Fruit fly (Drosophila melanogaster) whole organism, embryonic: ENCODE results near the gene mTerf3.
A peak's percentile ranks its signal among the peaks of the same experiment; 100 is the strongest.

Source experiments
- B-H2 ChIP-seq: fragments of 200-800 bp; sonication (Bioruptor generic); optimal IDR thresholded peaks from 2 replicates; lab custom pipeline; 2018; ENCODE audit warnings: missing biosample characterization, mild to moderate bottlenecking, missing genetic modification characterization
- BtbVII ChIP-seq: fragments of 200-800 bp; sonication (Bioruptor generic); optimal IDR thresholded peaks from 3 replicates; lab custom pipeline; 2017; ENCODE audit warnings: missing biosample characterization, mild to moderate bottlenecking, missing genetic modification characterization
- CG10267 ChIP-seq: fragments of 200-800 bp; sonication (Bioruptor generic); optimal IDR thresholded peaks from 2 replicates; lab custom pipeline; 2018; ENCODE audit warnings: missing biosample characterization, mild to moderate bottlenecking, missing genetic modification characterization, moderate library complexity
- CG10462 ChIP-seq: fragments of 200-800 bp; sonication (Bioruptor generic); optimal IDR thresholded peaks from 2 replicates; lab custom pipeline; 2016; ENCODE audit warnings: missing biosample characterization, missing genetic modification characterization
- CG10959 ChIP-seq: fragments of 200-800 bp; sonication (Bioruptor generic); IDR thresholded peaks from 2 replicates; pipeline ENCODE4 v1.3.6; 2022; ENCODE audit warnings: missing biosample characterization, missing genetic modification characterization
- CG10979 ChIP-seq: fragments of 200-800 bp; sonication (Bioruptor generic); optimal IDR thresholded peaks from 2 replicates; lab custom pipeline; 2018; ENCODE audit warnings: missing biosample characterization, mild to moderate bottlenecking, missing genetic modification characterization, moderate library complexity
- CG11247 ChIP-seq: fragments of 200-800 bp; sonication (Bioruptor generic); IDR thresholded peaks from 2 replicates; pipeline ENCODE4 v1.3.6; 2022; ENCODE audit warnings: missing biosample characterization, missing genetic modification characterization
- CG11504 ChIP-seq: fragments of 200-800 bp; sonication (Bioruptor generic); optimal IDR thresholded peaks from 3 replicates; lab custom pipeline; 2019; ENCODE audit warnings: missing biosample characterization, mild to moderate bottlenecking, missing genetic modification characterization, moderate library complexity
- CG12071 ChIP-seq: fragments of 200-800 bp; sonication (Bioruptor generic); optimal IDR thresholded peaks from 3 replicates; lab custom pipeline; 2018; ENCODE audit warnings: missing biosample characterization, mild to moderate bottlenecking, missing genetic modification characterization
- CG13624 ChIP-seq: fragments of 200-800 bp; sonication (Bioruptor generic); optimal IDR thresholded peaks from 2 replicates; lab custom pipeline; 2016; ENCODE audit warnings: missing biosample characterization, missing genetic modification characterization
- CG15479 ChIP-seq: fragments of 200-800 bp; sonication (Bioruptor generic); optimal IDR thresholded peaks from 3 replicates; lab custom pipeline; 2019; ENCODE audit warnings: missing biosample characterization, mild to moderate bottlenecking, missing genetic modification characterization, moderate library complexity
- CG16779 ChIP-seq: fragments of 200-800 bp; sonication (Bioruptor generic); IDR thresholded peaks from 2 replicates; pipeline ENCODE4 v1.3.6; 2022; ENCODE audit warnings: missing biosample characterization, missing genetic modification characterization
- CG17829 ChIP-seq: fragments of 200-800 bp; optimal IDR thresholded peaks from 2 replicates; lab custom pipeline; 2019; ENCODE audit warnings: missing biosample characterization, mild to moderate bottlenecking, missing genetic modification characterization, moderate library complexity
- CG18262 ChIP-seq: fragments of 200-800 bp; optimal IDR thresholded peaks from 3 replicates; lab custom pipeline; 2019; ENCODE audit warnings: missing biosample characterization, mild to moderate bottlenecking, missing genetic modification characterization, moderate library complexity
- CG18476 ChIP-seq: fragments of 200-800 bp; sonication (Bioruptor generic); optimal IDR thresholded peaks from 2 replicates; lab custom pipeline; 2016; ENCODE audit warnings: missing biosample characterization, mild to moderate bottlenecking, missing genetic modification characterization
- CG2116 ChIP-seq: fragments of 200-800 bp; sonication (Bioruptor generic); optimal IDR thresholded peaks from 3 replicates; lab custom pipeline; 2018; ENCODE audit warnings: missing biosample characterization, mild to moderate bottlenecking, missing genetic modification characterization
- CG30020 ChIP-seq: fragments of 200-800 bp; optimal IDR thresholded peaks from 2 replicates; lab custom pipeline; 2019; ENCODE audit warnings: missing biosample characterization, mild to moderate bottlenecking, missing genetic modification characterization, moderate library complexity
- CG31224 ChIP-seq: fragments of 200-800 bp; sonication (Bioruptor generic); IDR thresholded peaks from 2 replicates; pipeline ENCODE4 v1.3.6; 2022; ENCODE audit warnings: missing biosample characterization, missing genetic modification characterization
- CG3281 ChIP-seq: fragments of 200-800 bp; sonication (Bioruptor generic); optimal IDR thresholded peaks from 3 replicates; lab custom pipeline; 2017; ENCODE audit warnings: missing biosample characterization, mild to moderate bottlenecking, missing genetic modification characterization
- CG3995 ChIP-seq: fragments of 200-800 bp; sonication (Bioruptor generic); optimal IDR thresholded peaks from 3 replicates; lab custom pipeline; 2016; ENCODE audit warnings: missing biosample characterization, missing genetic modification characterization
- CG4617 ChIP-seq: fragments of 200-800 bp; sonication (Bioruptor generic); optimal IDR thresholded peaks from 3 replicates; lab custom pipeline; 2016; ENCODE audit warnings: missing biosample characterization, missing genetic modification characterization, borderline replicate concordance
- CG4854 ChIP-seq: fragments of 200-800 bp; sonication (Bioruptor generic); optimal IDR thresholded peaks from 2 replicates; lab custom pipeline; 2016; ENCODE audit warnings: missing biosample characterization, missing genetic modification characterization, inconsistent platforms
- CG5245 ChIP-seq: fragments of 200-800 bp; sonication (Bioruptor generic); optimal IDR thresholded peaks from 3 replicates; lab custom pipeline; 2016; ENCODE audit warnings: missing biosample characterization, missing genetic modification characterization
- CG6854 ChIP-seq: fragments of 200-800 bp; sonication (Bioruptor generic); optimal IDR thresholded peaks from 3 replicates; lab custom pipeline; 2017; ENCODE audit warnings: missing biosample characterization, mild to moderate bottlenecking, missing genetic modification characterization
- CG8089 ChIP-seq: fragments of 200-800 bp; sonication (Bioruptor generic); optimal IDR thresholded peaks from 3 replicates; lab custom pipeline; 2016; ENCODE audit warnings: missing biosample characterization, missing genetic modification characterization
- Elba2 ChIP-seq: fragments of 200-800 bp; sonication (Bioruptor generic); optimal IDR thresholded peaks from 3 replicates; lab custom pipeline; 2016; ENCODE audit warnings: missing biosample characterization, missing genetic modification characterization
- Fer2 ChIP-seq: fragments of 200-800 bp; sonication (Bioruptor generic); optimal IDR thresholded peaks from 2 replicates; lab custom pipeline; 2018; ENCODE audit warnings: missing biosample characterization, mild to moderate bottlenecking, missing genetic modification characterization, moderate library complexity
- GATAe ChIP-seq: fragments of 200-800 bp; sonication (Bioruptor generic); conservative IDR thresholded peaks from 2 replicates; pipeline ENCODE4 v1.3.6; 2022; ENCODE audit warnings: missing biosample characterization, missing genetic modification characterization
- Hmr ChIP-seq: fragments of 200-800 bp; sonication (Bioruptor generic); optimal IDR thresholded peaks from 3 replicates; lab custom pipeline; 2017; ENCODE audit warnings: mild to moderate bottlenecking, missing biosample characterization, missing genetic modification reagents, missing genetic modification characterization
- MBD-R2 ChIP-seq: fragments of 200-800 bp; sonication (Bioruptor generic); IDR thresholded peaks from 2 replicates; pipeline ENCODE4 v1.3.6; 2022; ENCODE audit warnings: missing biosample characterization, missing genetic modification characterization
- Mrtf ChIP-seq: fragments of 200-800 bp; sonication (Bioruptor generic); IDR thresholded peaks from 3 replicates; pipeline ENCODE4 v1.3.6; 2022; ENCODE audit warnings: missing biosample characterization, missing genetic modification characterization
- Vsx1 ChIP-seq: fragments of 200-800 bp; sonication (Bioruptor generic); optimal IDR thresholded peaks from 2 replicates; lab custom pipeline; 2017; ENCODE audit warnings: missing biosample characterization, mild to moderate bottlenecking, missing genetic modification characterization, missing genetic modification reagents
- aop ChIP-seq: fragments of 200-800 bp; sonication (Bioruptor generic); IDR thresholded peaks from 2 replicates; pipeline ENCODE4 v1.3.6; 2022; ENCODE audit warnings: missing biosample characterization, missing genetic modification characterization
- az2 ChIP-seq: fragments of 200-800 bp; sonication (Bioruptor generic); optimal IDR thresholded peaks from 3 replicates; lab custom pipeline; 2016; ENCODE audit warnings: missing biosample characterization, missing genetic modification characterization
- bigmax ChIP-seq: fragments of 200-800 bp; sonication (Bioruptor generic); optimal IDR thresholded peaks from 2 replicates; lab custom pipeline; 2018; ENCODE audit warnings: missing biosample characterization, mild to moderate bottlenecking, missing genetic modification characterization
- chinmo ChIP-seq: fragments of 200-800 bp; sonication (Bioruptor generic); IDR thresholded peaks from 4 replicates; pipeline ENCODE4 v1.3.6; 2022; ENCODE audit warnings: missing biosample characterization, missing genetic modification characterization; ENCODE audit not compliant: partially characterized antibody
- chm ChIP-seq: fragments of 200-800 bp; sonication (Bioruptor generic); IDR thresholded peaks from 2 replicates; pipeline ENCODE4 v1.3.6; 2022; ENCODE audit warnings: missing biosample characterization, missing genetic modification characterization
- chn ChIP-seq: fragments of 200-800 bp; sonication (Bioruptor generic); optimal IDR thresholded peaks from 2 replicates; lab custom pipeline; 2016; ENCODE audit warnings: missing biosample characterization, missing genetic modification characterization
- fd96Cb ChIP-seq: fragments of 200-800 bp; sonication (Bioruptor generic); optimal IDR thresholded peaks from 2 replicates; lab custom pipeline; 2018; ENCODE audit warnings: missing biosample characterization, mild to moderate bottlenecking, missing genetic modification characterization, moderate library complexity
- gsb-n ChIP-seq: fragments of 200-800 bp; sonication (Bioruptor generic); optimal IDR thresholded peaks from 3 replicates; lab custom pipeline; 2018; ENCODE audit warnings: missing biosample characterization, mild to moderate bottlenecking, missing genetic modification characterization
- inv ChIP-seq: fragments of 200-800 bp; sonication (Bioruptor generic); IDR thresholded peaks from 2 replicates; pipeline ENCODE4 v1.3.6; 2022; ENCODE audit warnings: missing biosample characterization, missing genetic modification characterization; ENCODE audit not compliant: partially characterized antibody
- jigr1 ChIP-seq: fragments of 200-800 bp; sonication (Bioruptor generic); IDR thresholded peaks from 3 replicates; pipeline ENCODE4 v1.3.6; 2022; ENCODE audit warnings: missing biosample characterization, missing genetic modification characterization
- kah ChIP-seq: fragments of 200-800 bp; sonication (Bioruptor generic); optimal IDR thresholded peaks from 2 replicates; lab custom pipeline; 2018; ENCODE audit warnings: missing biosample characterization, mild to moderate bottlenecking, missing genetic modification characterization
- lab ChIP-seq: fragments of 200-800 bp; sonication (Bioruptor generic); optimal IDR thresholded peaks from 3 replicates; lab custom pipeline; 2017; ENCODE audit warnings: missing biosample characterization, missing genetic modification characterization, mild to moderate bottlenecking, moderate library complexity, missing genetic modification reagents
- pb ChIP-seq: fragments of 200-800 bp; sonication (Bioruptor generic); optimal IDR thresholded peaks from 3 replicates; lab custom pipeline; 2016; ENCODE audit warnings: missing biosample characterization, missing genetic modification characterization
- schlank ChIP-seq: fragments of 200-800 bp; sonication (Bioruptor generic); optimal IDR thresholded peaks from 2 replicates; lab custom pipeline; 2018; ENCODE audit warnings: missing biosample characterization, mild to moderate bottlenecking, missing genetic modification characterization
- sens ChIP-seq: fragments of 200-800 bp; sonication (Bioruptor generic); peaks from one replicate; lab custom pipeline; 2016; ENCODE audit warnings: missing biosample characterization, missing genetic modification characterization
- ssp ChIP-seq: fragments of 200-800 bp; sonication (Bioruptor generic); IDR thresholded peaks from 2 replicates; pipeline ENCODE4 v1.3.6; 2022; ENCODE audit warnings: missing biosample characterization, missing genetic modification characterization
- tx ChIP-seq: fragments of 200-800 bp; sonication (Bioruptor generic); optimal IDR thresholded peaks from 2 replicates; lab custom pipeline; 2016; ENCODE audit warnings: missing biosample characterization, missing genetic modification characterization
- zen2 ChIP-seq: fragments of 200-800 bp; sonication (Bioruptor generic); IDR thresholded peaks from 3 replicates; pipeline ENCODE4 v1.3.6; 2022; ENCODE audit warnings: missing biosample characterization, missing genetic modification characterization; ENCODE audit not compliant: partially characterized antibody

The mTerf3 gene

dm6 chr3L:20470991-20471498, 49.5 kb downstream of the mTerf3 start (continued):
- peak; percentile 47 for TF ChIP-seq CG18262 (tag; lab: Kevin White, UChicago)
- TF ChIP-seq sens (GFP tag; lab: Kevin White, UChicago) = peak; percentile 26
- no peak for TF ChIP-seq B-H2 (GFP tag; lab: Kevin White, UChicago)
- no peak for TF ChIP-seq CG31224 (GFP tag; lab: Robert Waterston, UW)
- TF ChIP-seq jigr1 = no peak
- TF ChIP-seq CG16779 (GFP tag; lab: Robert Waterston, UW) = no peak
- peak; percentile 65 for TF ChIP-seq kah (GFP tag; lab: Kevin White, UChicago)
- TF ChIP-seq CG3995 (GFP tag; lab: Kevin White, UChicago) = no peak
- peak; percentile 45 for TF ChIP-seq CG10979 (tag; lab: Kevin White, UChicago)
- TF ChIP-seq CG17829 (tag; lab: Kevin White, UChicago) = peak; percentile 48
- no peak for TF ChIP-seq CG11247 (GFP tag; lab: Robert Waterston, UW)
- peak; percentile 58 for TF ChIP-seq BtbVII
- TF ChIP-seq az2 (GFP tag; lab: Kevin White, UChicago) = peak; percentile 45
- 0 out of 2 replicates have a peak, but pooled peaks have one; percentile 21 for TF ChIP-seq GATAe (GFP tag; lab: Robert Waterston, UW)
- TF ChIP-seq ssp (GFP tag; lab: Robert Waterston, UW) = peak; percentile 20; the same call in 1 of the 2 replicates
- TF ChIP-seq CG18476 (GFP tag; lab: Kevin White, UChicago) = peak; percentile 6
- TF ChIP-seq CG10267 (tag; lab: Kevin White, UChicago) = peak; percentile 30
- TF ChIP-seq CG4617 (GFP tag; lab: Kevin White, UChicago) = no peak
- TF ChIP-seq Vsx1 (GFP tag; lab: Kevin White, UChicago) = peak; percentile 55
- no peak for TF ChIP-seq tx (GFP tag; lab: Kevin White, UChicago)
- TF ChIP-seq chm = peak; percentile 53; the same call in 1 of the 2 replicates
- no peak for TF ChIP-seq pb (GFP tag; lab: Kevin White, UChicago)
- peak; percentile 33 for TF ChIP-seq CG3281 (GFP tag; lab: Kevin White, UChicago)
- no peak for TF ChIP-seq CG10462 (GFP tag; lab: Kevin White, UChicago)
- TF ChIP-seq Fer2 (tag; lab: Kevin White, UChicago) = no peak
- TF ChIP-seq CG12071 (GFP tag; lab: Kevin White, UChicago) = peak; percentile 43
- no peak for TF ChIP-seq CG8089 (GFP tag; lab: Kevin White, UChicago)
- no peak for TF ChIP-seq aop (GFP tag; lab: Robert Waterston, UW)
- no peak for TF ChIP-seq CG4854
- TF ChIP-seq CG5245 (GFP tag; lab: Kevin White, UChicago) = peak; percentile 46
- TF ChIP-seq Hmr (GFP tag; lab: Kevin White, UChicago) = peak; percentile 42
- TF ChIP-seq CG15479 (GFP tag; lab: Kevin White, UChicago) = no peak
- no peak for TF ChIP-seq CG10959 (GFP tag; lab: Robert Waterston, UW)
- no peak for TF ChIP-seq bigmax
- TF ChIP-seq schlank (tag; lab: Kevin White, UChicago) = no peak
- no peak for TF ChIP-seq inv
- peak; percentile 50 for TF ChIP-seq fd96Cb (tag; lab: Kevin White, UChicago)
- TF ChIP-seq chn (GFP tag; lab: Kevin White, UChicago) = no peak
- no peak for TF ChIP-seq CG13624
- peak; percentile 84 for TF ChIP-seq chinmo (GFP tag; lab: Robert Waterston, UW)
- peak; percentile 16 for TF ChIP-seq CG2116 (GFP tag; lab: Kevin White, UChicago)
- no peak for TF ChIP-seq zen2
- TF ChIP-seq CG30020 = no peak
- no peak for TF ChIP-seq Elba2 (GFP tag; lab: Kevin White, UChicago)
- peak; percentile 30; the same call in 1 of the 2 replicates for TF ChIP-seq MBD-R2 (GFP tag; lab: Robert Waterston, UW)
- TF ChIP-seq CG6854 = no peak
- TF ChIP-seq Mrtf = peak; percentile 60; the same call in 1 of the 3 replicates
- peak; percentile 42 for TF ChIP-seq gsb-n (tag; lab: Kevin White, UChicago)
- TF ChIP-seq CG11504 = peak; percentile 77
- TF ChIP-seq lab = peak; percentile 76
